Worm (Caenorhabditis elegans) whole organism, L2 larva: ENCODE results near the gene mex-6.

Experiments used
- R02D3.7 ChIP-seq: fragments of 150-350 bp; optimal IDR thresholded peaks from 2 replicates; lab custom pipeline; 2014; ENCODE audit warnings: missing biosample characterization, missing genetic modification characterization
- ama-1 ChIP-seq: fragments of 150-350 bp; optimal IDR thresholded peaks from 2 replicates; lab custom pipeline; 2018; ENCODE audit warnings: inconsistent platforms
- ceh-82 ChIP-seq: fragments of 150-350 bp; optimal IDR thresholded peaks from 2 replicates; lab custom pipeline; 2014; ENCODE audit warnings: missing biosample characterization, missing genetic modification characterization
- elt-3 ChIP-seq: sonication (generic microtip); optimal IDR thresholded peaks from 2 replicates; lab custom pipeline; 2017; ENCODE audit warnings: missing biosample characterization, missing genetic modification characterization
- lin-39 ChIP-seq: fragments of 150-350 bp; optimal IDR thresholded peaks from 2 replicates; lab custom pipeline; 2014; ENCODE audit warnings: missing biosample characterization, missing genetic modification reagents, missing genetic modification characterization
- nhr-12 ChIP-seq: fragments of 150-350 bp; optimal IDR thresholded peaks from 2 replicates; lab custom pipeline; 2014; ENCODE audit warnings: missing biosample characterization, missing genetic modification characterization
- unc-62 ChIP-seq: fragments of 150-350 bp; optimal IDR thresholded peaks from 2 replicates; lab custom pipeline; 2014; ENCODE audit warnings: missing biosample characterization, missing genetic modification reagents, missing genetic modification characterization

ce11 chrII:9566045-9566444 lies 42.1 kb downstream of the mex-6 start:
- TF ChIP-seq unc-62 (no peak), lin-39 (tag; lab: Kevin White, UChicago) (no peak), ceh-82 (no peak), elt-3 (no peak), ama-1 (no peak), R02D3.7 (tag; lab: Kevin White, UChicago) (no peak), nhr-12 (tag; lab: Kevin White, UChicago) (no peak)
